Worm (Caenorhabditis elegans) whole organism, young adult: ENCODE data around the gene dyci-1.

Source experiments
- akir-1 ChIP-seq: fragments of 200-800 bp; sonication (Bioruptor generic); optimal IDR thresholded peaks from 2 replicates; lab custom pipeline; 2018; ENCODE audit warnings: mild to moderate bottlenecking, missing genetic modification characterization, moderate library complexity, missing compliant biosample characterization
- ama-1 ChIP-seq, 3 experiments: fragments of 150-350 bp in 1 of 3; sonication (generic microtip) in 2 of 3; optimal IDR thresholded peaks; 2 replicates each; lab custom pipeline; 2014 to 2018; ENCODE audit warnings: missing biosample characterization in 2 of 3, missing genetic modification characterization in 2 of 3, missing genetic modification reagents in 2 of 3
- chd-7 ChIP-seq: sonication (generic microtip); optimal IDR thresholded peaks from 2 replicates; lab custom pipeline; 2016; ENCODE audit warnings: mild to moderate bottlenecking, missing genetic modification characterization, moderate library complexity, missing compliant biosample characterization
- dox-1 ChIP-seq: fragments of 200-800 bp; sonication (Bioruptor generic); IDR thresholded peaks from 2 replicates; pipeline ENCODE4 v1.3.6; 2022; ENCODE audit warnings: missing genetic modification reagents, missing genetic modification characterization, missing compliant biosample characterization
- lin-54 ChIP-seq: fragments of 200-800 bp; sonication (Bioruptor generic); optimal IDR thresholded peaks from 2 replicates; lab custom pipeline; 2018; ENCODE audit warnings: mild to moderate bottlenecking, missing genetic modification characterization, missing compliant biosample characterization
- mxl-1 ChIP-seq: sonication (generic microtip); optimal IDR thresholded peaks from 2 replicates; lab custom pipeline; 2016; ENCODE audit warnings: missing genetic modification characterization, missing compliant biosample characterization
- rpc-1 ChIP-seq, 2 experiments: fragments of 150-350 bp in 1 of 2; sonication (generic microtip) in 1 of 2; optimal IDR thresholded peaks; 2 replicates each; lab custom pipeline; 2014 to 2018; ENCODE audit warnings: missing biosample characterization in 1 of 2, missing genetic modification characterization in 1 of 2, missing genetic modification reagents in 1 of 2, missing genotype in 1 of 2
- unc-130 ChIP-seq: sonication (generic microtip); optimal IDR thresholded peaks from 2 replicates; lab custom pipeline; 2016; ENCODE audit warnings: missing genetic modification reagents, missing genetic modification characterization, missing compliant biosample characterization

- TF ChIP-seq mxl-1: no peak
- TF ChIP-seq rpc-1 (optimal IDR thresholded peaks at IDR 0.05; lab: Kevin White, UChicago): no peak
- TF ChIP-seq rpc-1 (tag; optimal IDR thresholded peaks at IDR 0.05; lab: Kevin White, UChicago): no peak
- no peak for TF ChIP-seq lin-54 (GFP tag; lab: Kevin White, UChicago)
- no peak for TF ChIP-seq ama-1 (optimal IDR thresholded peaks at IDR 0.05; lab: Kevin White, UChicago)
- no peak for TF ChIP-seq ama-1 (GFP tag; optimal IDR thresholded peaks at IDR 0.05; lab: Kevin White, UChicago)
- no peak for TF ChIP-seq chd-7 (tag; lab: Kevin White, UChicago)
- no peak for TF ChIP-seq akir-1
- no peak for TF ChIP-seq dox-1
- TF ChIP-seq unc-130 (GFP tag; lab: Kevin White, UChicago): no peak
Measured at ce11 chrIV:6834705-6835104, 49.6 kb upstream of the dyci-1 start.
